Worm (Caenorhabditis elegans) whole organism, L1 larva: ENCODE results near the gene adt-1.

ENCODE experiments used
- F16B12.6 ChIP-seq: fragments of 150-350 bp; optimal IDR thresholded peaks from 2 replicates; lab custom pipeline; 2014; ENCODE audit warnings: missing biosample characterization, missing genetic modification characterization
- blmp-1 ChIP-seq: fragments of 150-350 bp; optimal IDR thresholded peaks from 2 replicates; lab custom pipeline; 2014; ENCODE audit warnings: missing biosample characterization, missing genetic modification characterization
- ceh-8 ChIP-seq: fragments of 200-800 bp; sonication (Bioruptor generic); optimal IDR thresholded peaks from 2 replicates; lab custom pipeline; 2018; ENCODE audit warnings: mild to moderate bottlenecking, missing genetic modification characterization, moderate library complexity, missing compliant biosample characterization
- dsc-1 ChIP-seq: sonication (generic microtip); optimal IDR thresholded peaks from 2 replicates; lab custom pipeline; 2016; ENCODE audit warnings: mild to moderate bottlenecking, missing genetic modification characterization, missing compliant biosample characterization
- efl-1 ChIP-seq, 4 experiments: fragments of 150-350 bp; optimal IDR thresholded peaks in 3 of 4; peaks in 1 of 4; 1 replicate in 1 of 4; 2 replicates in 3 of 4; lab custom pipeline; 2014; ENCODE audit warnings: missing biosample characterization in 2 of 4, missing genetic modification characterization in 2 of 4, missing genetic modification reagents in 2 of 4
- fkh-8 ChIP-seq: sonication (generic microtip); optimal IDR thresholded peaks from 2 replicates; lab custom pipeline; 2016; ENCODE audit warnings: mild to moderate bottlenecking, missing genetic modification characterization, missing compliant biosample characterization
- hlh-4 ChIP-seq: sonication (generic microtip); optimal IDR thresholded peaks from 2 replicates; lab custom pipeline; 2016; ENCODE audit warnings: mild to moderate bottlenecking, missing genetic modification characterization, missing compliant biosample characterization
- jun-1 ChIP-seq: fragments of 150-350 bp; optimal IDR thresholded peaks from 2 replicates; lab custom pipeline; 2014; ENCODE audit warnings: missing biosample characterization, missing genetic modification reagents, missing genetic modification characterization
- lin-14 ChIP-seq: fragments of 200-800 bp; sonication (Bioruptor generic); optimal IDR thresholded peaks from 2 replicates; lab custom pipeline; 2018; ENCODE audit warnings: mild to moderate bottlenecking, missing genetic modification characterization, moderate library complexity, missing compliant biosample characterization
- mdl-1 ChIP-seq, 2 experiments: fragments of 150-350 bp; optimal IDR thresholded peaks; 2 replicates each; lab custom pipeline; 2014 to 2017; ENCODE audit warnings: missing biosample characterization in 2 of 2, missing genetic modification characterization in 2 of 2, inconsistent platforms in 1 of 2
- nhr-20 ChIP-seq: sonication (generic microtip); optimal IDR thresholded peaks from 2 replicates; lab custom pipeline; 2016; ENCODE audit warnings: mild to moderate bottlenecking, missing genetic modification characterization, missing compliant biosample characterization
- nhr-47 ChIP-seq: sonication (generic microtip); optimal IDR thresholded peaks from 2 replicates; lab custom pipeline; 2016; ENCODE audit warnings: mild to moderate bottlenecking, missing genetic modification characterization, moderate library complexity, missing compliant biosample characterization
- nhr-71 ChIP-seq: sonication (generic microtip); optimal IDR thresholded peaks from 2 replicates; lab custom pipeline; 2016; ENCODE audit warnings: mild to moderate bottlenecking, missing genetic modification characterization, moderate library complexity, missing compliant biosample characterization
- nhr-85 ChIP-seq: sonication (generic microtip); peaks from one replicate; lab custom pipeline; 2016; ENCODE audit warnings: missing genetic modification characterization, inconsistent platforms, missing compliant biosample characterization
- pag-3 ChIP-seq: sonication (generic microtip); optimal IDR thresholded peaks from 2 replicates; lab custom pipeline; 2017; ENCODE audit warnings: missing genetic modification characterization, mild to moderate bottlenecking, missing compliant biosample characterization, antibody characterized with exemption, borderline replicate concordance; ENCODE audit not compliant: insufficient read depth
- skn-1 ChIP-seq: fragments of 150-350 bp; optimal IDR thresholded peaks from 2 replicates; lab custom pipeline; 2014; ENCODE audit warnings: missing biosample characterization, missing genetic modification characterization
- tbx-2 ChIP-seq: sonication (generic microtip); optimal IDR thresholded peaks from 2 replicates; lab custom pipeline; 2016; ENCODE audit warnings: missing genetic modification characterization, missing compliant biosample characterization
- unc-62 ChIP-seq: fragments of 150-350 bp; optimal IDR thresholded peaks from 2 replicates; lab custom pipeline; 2014; ENCODE audit warnings: missing biosample characterization, missing genetic modification reagents, missing genetic modification characterization
- unc-86 ChIP-seq: sonication (generic microtip); optimal IDR thresholded peaks from 2 replicates; lab custom pipeline; 2016; ENCODE audit warnings: missing genetic modification characterization, missing compliant biosample characterization
- xbp-1 ChIP-seq: sonication (generic microtip); optimal IDR thresholded peaks from 2 replicates; lab custom pipeline; 2016; ENCODE audit warnings: missing genetic modification characterization, missing compliant biosample characterization

Gene adt-1

DNA sequence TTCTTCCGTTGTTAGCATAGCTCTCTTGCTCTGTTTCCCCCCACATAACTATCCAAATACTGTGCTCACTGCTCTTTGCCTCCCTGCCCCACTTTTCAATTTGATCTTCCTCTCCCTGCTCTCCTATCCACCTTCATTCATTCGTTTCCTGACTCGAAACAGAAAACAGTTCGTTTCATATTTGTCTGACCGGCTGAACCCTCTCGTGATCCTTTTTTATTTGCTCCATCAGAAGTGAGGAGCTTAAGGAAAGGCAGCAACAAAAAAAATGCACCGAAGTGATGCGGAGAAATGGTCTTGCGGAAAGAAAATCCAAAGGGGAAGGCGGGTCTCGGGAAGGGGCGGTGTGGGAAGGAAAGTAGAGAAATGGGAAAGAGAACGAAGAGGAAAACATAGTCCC, 42.8 kb downstream of the adt-1 start:
- TF ChIP-seq tbx-2 (tag; lab: Kevin White, UChicago) (peak; percentile 13), lin-14 (GFP tag; lab: Kevin White, UChicago) (peak; percentile 26), skn-1 (tag; lab: Kevin White, UChicago) (no peak)

DNA sequence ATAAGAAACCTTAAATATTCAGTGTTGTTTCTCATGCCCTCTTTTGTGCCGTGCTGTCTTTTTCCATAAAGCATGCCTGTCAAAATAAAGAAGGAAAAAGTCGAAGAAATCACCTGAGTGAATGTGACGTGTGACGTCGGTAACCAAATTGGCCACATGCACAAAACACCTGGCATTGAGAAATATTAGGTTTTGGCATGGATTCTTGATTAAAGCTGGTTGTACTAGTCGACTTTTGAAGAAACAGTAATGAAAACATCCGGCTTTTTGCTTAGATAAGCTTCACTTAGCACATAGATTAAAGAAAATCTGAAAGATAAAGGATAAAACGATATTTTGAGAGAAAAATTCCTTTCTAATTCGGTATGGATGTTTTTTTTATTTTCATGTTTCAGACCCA, 47.5 kb downstream of the adt-1 start:
- TF ChIP-seq fkh-8 (peak; percentile 54), hlh-4 (tag; lab: Kevin White, UChicago) (peak; percentile 26), nhr-71 (peak; percentile 26), ceh-8 (GFP tag; lab: Kevin White, UChicago) (no peak), dsc-1 (peak; percentile 21), jun-1 (tag; lab: Kevin White, UChicago) (no peak)
- TF ChIP-seq, all 84 proteins: peak for 4

DNA sequence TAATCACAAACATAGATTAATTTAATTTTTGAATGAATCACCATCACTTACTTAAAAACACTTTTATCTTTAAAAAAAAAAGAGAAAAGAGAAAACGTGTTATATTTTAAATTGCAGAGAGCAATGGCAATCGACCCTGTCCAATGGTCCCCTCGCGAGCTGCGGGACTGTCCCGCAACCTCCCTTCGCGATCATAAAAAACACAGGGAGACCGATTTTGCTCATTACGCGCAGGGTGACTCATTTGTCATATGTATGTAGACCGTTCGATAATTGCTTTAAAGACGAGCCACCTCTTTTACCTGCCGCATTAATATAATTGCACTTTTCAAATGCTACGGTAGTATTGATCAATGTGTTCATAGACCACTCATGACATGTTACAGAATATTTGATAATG, 51.4 kb downstream of the adt-1 start:
- no peak for TF ChIP-seq nhr-20 (tag; lab: Kevin White, UChicago)
- TF ChIP-seq nhr-85 = peak; percentile 19
- TF ChIP-seq, all 84 proteins: peak for 1

DNA sequence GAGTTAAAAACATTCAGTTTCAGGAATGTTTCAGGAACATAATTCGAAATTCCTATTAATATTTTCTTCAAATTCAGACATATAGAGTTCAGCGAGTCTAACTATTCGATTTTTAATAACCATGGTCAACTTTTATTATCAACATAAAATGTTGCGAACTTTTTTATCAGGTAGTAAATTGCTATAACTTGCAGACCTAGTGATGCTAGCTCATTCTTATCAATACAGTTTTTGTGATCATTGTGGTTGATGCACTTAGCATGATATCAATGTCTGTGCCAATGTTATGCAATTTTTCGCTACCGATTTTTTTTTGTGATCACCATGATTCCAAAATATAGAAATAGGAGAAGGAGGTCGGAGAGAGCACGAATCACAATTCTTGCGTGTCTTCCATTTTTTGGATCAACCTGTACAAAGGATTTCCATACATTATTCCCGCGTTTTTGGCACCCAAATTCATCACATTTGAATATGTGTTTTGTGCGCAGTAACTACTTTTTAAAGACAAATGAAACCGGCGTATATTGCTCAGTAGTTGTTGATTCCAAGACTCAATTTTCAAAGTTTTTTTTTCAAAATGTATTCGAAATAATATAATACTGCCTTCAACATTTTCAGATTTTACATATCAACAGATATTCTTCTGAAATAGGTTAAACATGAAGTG, 52.7 kb downstream of the adt-1 start, which contains the start of gene pgp-12:
Gene pgp-12, plus strand, starts transcription at position 620 of the 670 bp plus-strand sequence.
- TF ChIP-seq blmp-1 (tag; lab: Kevin White, UChicago) (no peak), unc-62 (GFP tag; lab: Kevin White, UChicago) (no peak), efl-1 (optimal IDR thresholded peaks at IDR 0.05; lab: Kevin White, UChicago) (no peak), efl-1 (GFP tag; optimal IDR thresholded peaks at IDR 0.05 in 1 of 2; lab: Kevin White, UChicago) (peak in 1 of 2 experiments; percentile 77), nhr-71 (no peak), xbp-1 (tag; lab: Kevin White, UChicago) (no peak), F16B12.6 (tag; lab: Kevin White, UChicago) (no peak)

DNA sequence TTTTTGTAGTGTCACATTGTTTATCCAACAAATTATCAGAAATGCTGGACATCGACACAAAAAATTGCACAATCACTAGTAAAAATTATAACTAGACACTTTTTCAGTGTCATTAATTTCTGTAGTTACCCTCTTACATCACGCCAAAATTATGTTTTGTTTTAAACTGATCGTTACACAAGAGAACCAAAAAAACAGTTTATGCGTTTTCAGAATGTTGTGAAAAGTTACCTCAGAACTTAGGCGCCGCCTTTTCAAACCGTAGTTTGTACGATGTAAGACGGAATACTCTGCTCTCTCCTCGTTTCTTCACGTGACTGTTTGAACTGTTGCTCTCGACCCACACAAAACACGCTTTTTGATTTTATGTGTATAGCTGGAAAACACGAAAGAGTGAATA, 59.8 kb downstream of the adt-1 start, which contains the start of gene pgp-13:
Gene pgp-13, plus strand, starts transcription at position 301 of the 400 bp plus-strand sequence.
- TF ChIP-seq nhr-47 (tag; lab: Kevin White, UChicago) (no peak), dsc-1 (no peak), pag-3 (no peak), mdl-1 (tag; optimal IDR thresholded peaks at IDR 0.05; lab: Kevin White, UChicago) (no peak), unc-86 (tag; lab: Kevin White, UChicago) (no peak)
